Worm (Caenorhabditis elegans): ENCODE measurements around the gene klp-17.

The klp-17 gene

DNA sequence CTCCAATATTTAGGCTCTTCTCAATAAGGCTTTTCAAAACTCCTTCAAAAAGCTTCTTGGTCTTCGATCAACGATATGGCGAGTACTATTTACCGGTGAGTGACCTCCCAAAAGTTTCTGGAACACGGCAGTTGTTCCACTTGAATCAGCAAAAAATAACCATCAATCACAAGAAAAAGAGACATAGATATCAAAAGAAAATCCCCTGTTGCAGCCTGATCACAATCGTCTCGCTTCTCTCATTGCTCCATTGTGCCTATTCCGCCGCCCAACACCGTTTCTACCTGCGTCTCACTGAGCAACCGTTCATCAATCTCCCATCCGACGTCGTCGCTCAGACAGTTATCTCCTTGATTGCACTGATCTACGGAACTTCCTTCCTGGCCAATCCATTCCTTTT lies 29.3 kb upstream of the klp-17 start, which contains the start of gene emc-5:
TSS of gene emc-5 (plus strand) at position 14 of the 400 bp plus-strand sequence.
- TF ChIP-seq mdl-1 (tag; optimal IDR thresholded peaks at IDR 0.05) (no peak), ztf-11 (tag; optimal IDR thresholded peaks at IDR 0.05) (no peak), pha-4 (tag; optimal IDR thresholded peaks at IDR 0.05) (no peak), unc-39 (tag; optimal IDR thresholded peaks at IDR 0.05) (no peak), nhr-23 (tag; optimal IDR thresholded peaks at IDR 0.05) (no peak), nfya-1 (tag; optimal IDR thresholded peaks at IDR 0.05; ENCODE audit: insufficient read depth) (peak; percentile 21), lin-39 (tag; optimal IDR thresholded peaks at IDR 0.05) (peak; percentile 69)

DNA sequence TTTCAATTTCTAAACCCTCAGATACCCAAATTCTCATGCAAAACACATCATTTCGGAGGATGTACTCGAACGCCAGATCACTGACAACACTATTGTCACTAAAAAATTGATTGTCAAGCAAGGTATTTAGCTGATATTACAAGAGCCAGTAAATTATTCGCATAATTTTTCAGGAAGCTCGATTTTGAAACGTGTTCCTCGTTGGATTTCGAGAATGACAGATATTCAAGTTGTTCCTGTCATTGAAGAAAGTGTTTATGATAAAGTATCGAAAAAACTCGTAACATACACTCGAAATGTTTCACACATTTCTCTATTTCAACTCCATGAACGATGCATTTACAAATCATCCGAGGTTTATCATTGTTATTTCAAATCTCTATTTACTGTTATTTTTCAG lies 28.4 kb upstream of the klp-17 start:
- TF ChIP-seq nhr-67 (tag; optimal IDR thresholded peaks at IDR 0.05) (no peak), fkh-2 (tag; optimal IDR thresholded peaks at IDR 0.05) (no peak), ZK546.5 (tag; optimal IDR thresholded peaks at IDR 0.05) (no peak), sea-2 (GFP tag; optimal IDR thresholded peaks at IDR 0.05) (no peak), ama-1 (optimal IDR thresholded peaks at IDR 0.05) (no peak), ceh-16 (tag; optimal IDR thresholded peaks at IDR 0.05) (no peak), nhr-12 (tag; optimal IDR thresholded peaks at IDR 0.05) (no peak), daf-12 (tag; optimal IDR thresholded peaks at IDR 0.05) (no peak), elt-1 (tag; optimal IDR thresholded peaks at IDR 0.05) (no peak)

- TF ChIP-seq sea-2 (GFP tag; optimal IDR thresholded peaks at IDR 0.05) (no peak), nfya-1 (tag; optimal IDR thresholded peaks at IDR 0.05; ENCODE audit: insufficient read depth) (peak; percentile 72), egl-5 (tag; optimal IDR thresholded peaks at IDR 0.05) (peak; percentile 11), ama-1 (optimal IDR thresholded peaks at IDR 0.05) (no peak), pha-4 (tag; optimal IDR thresholded peaks at IDR 0.05) (peak; percentile 70), nhr-237 (tag; optimal IDR thresholded peaks at IDR 0.05) (no peak), skn-1 (tag; optimal IDR thresholded peaks at IDR 0.05) (peak; percentile 56), ZK546.5 (tag; optimal IDR thresholded peaks at IDR 0.05) (no peak), unc-62 (GFP tag; optimal IDR thresholded peaks at IDR 0.05) (no peak)
Observed at ce11 chrII:11495307-11495706, 27.9 kb upstream of the klp-17 start, which contains the start of the genes ooc-3 and B0334.4. TSS of gene ooc-3 (minus strand) at chrII:11495321. TSS of gene B0334.4 (plus strand) at chrII:11495692.

- TF ChIP-seq nhr-237 (tag; optimal IDR thresholded peaks at IDR 0.05) (no peak), fkh-10 (GFP tag; optimal IDR thresholded peaks at IDR 0.05) (no peak), pqm-1 (tag; optimal IDR thresholded peaks at IDR 0.05) (peak; percentile 62), tbx-2 (tag; optimal IDR thresholded peaks at IDR 0.05) (no peak), nhr-12 (tag; optimal IDR thresholded peaks at IDR 0.05) (no peak), nhr-25 (tag; optimal IDR thresholded peaks at IDR 0.05) (peak; percentile 87), ztf-4 (tag; optimal IDR thresholded peaks at IDR 0.05) (no peak), nhr-23 (tag; optimal IDR thresholded peaks at IDR 0.05) (peak; percentile 38), lsy-12 (tag; optimal IDR thresholded peaks at IDR 0.05) (peak; percentile 7), jun-1 (tag; optimal IDR thresholded peaks at IDR 0.05) (peak; percentile 4), elt-3 (tag; optimal IDR thresholded peaks at IDR 0.05) (no peak), ceh-28 (tag; optimal IDR thresholded peaks at IDR 0.05) (peak; percentile 9), elt-2 (tag; optimal IDR thresholded peaks at IDR 0.05) (no peak), nfya-1 (tag; optimal IDR thresholded peaks at IDR 0.05; ENCODE audit: insufficient read depth) (peak; percentile 1)
Observed at ce11 chrII:11492843-11493242, 25.4 kb upstream of the klp-17 start, which contains the start of gene hacl-1. TSS of gene hacl-1 (minus strand) at chrII:11492963.

DNA sequence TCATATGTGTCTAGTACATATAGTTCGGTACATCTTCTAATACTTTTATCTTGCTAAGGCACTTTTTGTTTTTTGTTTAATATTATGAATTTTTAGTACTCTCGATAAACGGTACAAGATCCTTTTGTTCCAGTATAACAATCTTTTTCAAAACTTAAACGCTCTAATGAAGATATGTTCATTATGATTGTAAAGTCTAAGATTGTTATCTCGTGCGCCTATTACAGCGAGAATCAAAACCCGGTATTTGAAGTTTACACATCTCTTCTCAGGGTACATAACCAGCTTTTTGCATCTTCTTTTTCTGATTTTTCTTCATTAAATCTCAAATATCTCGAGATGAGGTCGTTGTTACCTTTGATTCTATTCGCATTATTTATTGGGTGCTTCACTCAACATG lies 20.6 kb upstream of the klp-17 start, which contains the start of gene B0334.13:
TSS of gene B0334.13 (plus strand) at position 301 of the 400 bp plus-strand sequence.
- no peak for TF ChIP-seq nfya-1 (tag; optimal IDR thresholded peaks at IDR 0.05; ENCODE audit: insufficient read depth)
- TF ChIP-seq lin-39 (tag; optimal IDR thresholded peaks at IDR 0.05) = no peak
- no peak for TF ChIP-seq ceh-9 (tag; optimal IDR thresholded peaks at IDR 0.05)
- peak; percentile 43 for TF ChIP-seq nhr-25 (tag; optimal IDR thresholded peaks at IDR 0.05)
- no peak for TF ChIP-seq aly-2 (tag; optimal IDR thresholded peaks at IDR 0.05)
- TF ChIP-seq elt-3 (tag; optimal IDR thresholded peaks at IDR 0.05) = no peak
- TF ChIP-seq elt-1 (tag; optimal IDR thresholded peaks at IDR 0.05) = peak; percentile 13

Data from whole organism, L3 larva.